Worm (Caenorhabditis elegans) whole organism, L3 larva: ENCODE measurements around the gene F02C12.3.

Experiments used
- R02D3.7 ChIP-seq: fragments of 150-350 bp; optimal IDR thresholded peaks from 2 replicates; lab custom pipeline; 2014; ENCODE audit warnings: missing biosample characterization, missing genetic modification characterization
- aly-2 ChIP-seq: fragments of 150-350 bp; optimal IDR thresholded peaks from 2 replicates; lab custom pipeline; 2014; ENCODE audit warnings: missing biosample characterization, missing genetic modification characterization
- ama-1 ChIP-seq: fragments of 150-350 bp; optimal IDR thresholded peaks from 2 replicates; lab custom pipeline; 2018
- ceh-16 ChIP-seq: sonication (generic microtip); optimal IDR thresholded peaks from 2 replicates; lab custom pipeline; 2017; ENCODE audit warnings: missing biosample characterization, missing genetic modification characterization
- ceh-28 ChIP-seq: fragments of 150-350 bp; optimal IDR thresholded peaks from 2 replicates; lab custom pipeline; 2014; ENCODE audit warnings: missing biosample characterization, missing genetic modification reagents, missing genetic modification characterization
- ceh-9 ChIP-seq: sonication (generic microtip); optimal IDR thresholded peaks from 2 replicates; lab custom pipeline; 2018; ENCODE audit warnings: missing biosample characterization, missing genetic modification characterization
- daf-12 ChIP-seq: fragments of 150-350 bp; optimal IDR thresholded peaks from 2 replicates; lab custom pipeline; 2014; ENCODE audit warnings: missing biosample characterization, missing genetic modification reagents, missing genetic modification characterization
- egl-27 ChIP-seq: sonication (generic microtip); optimal IDR thresholded peaks from 4 replicates; lab custom pipeline; 2017; ENCODE audit warnings: missing biosample characterization, missing genetic modification reagents, missing genetic modification characterization
- egl-5 ChIP-seq: fragments of 150-350 bp; optimal IDR thresholded peaks from 2 replicates; lab custom pipeline; 2017; ENCODE audit warnings: missing biosample characterization, missing genetic modification reagents, missing genetic modification characterization, inconsistent platforms
- elt-2 ChIP-seq: sonication (generic microtip); optimal IDR thresholded peaks from 2 replicates; lab custom pipeline; 2016; ENCODE audit warnings: missing genetic modification reagents, mild to moderate bottlenecking, missing genetic modification characterization, missing compliant biosample characterization
- elt-3 ChIP-seq, 3 experiments: fragments of 150-350 bp in 1 of 3; sonication (generic microtip) in 2 of 3; optimal IDR thresholded peaks; 2 replicates in 2 of 3; 4 replicates in 1 of 3; lab custom pipeline; 2014 to 2017; ENCODE audit warnings: missing biosample characterization in 3 of 3, missing genetic modification characterization in 3 of 3
- fkh-2 ChIP-seq: fragments of 150-350 bp; optimal IDR thresholded peaks from 2 replicates; lab custom pipeline; 2014; ENCODE audit warnings: missing biosample characterization, missing genetic modification reagents, missing genetic modification characterization
- fos-1 ChIP-seq: fragments of 150-350 bp; optimal IDR thresholded peaks from 2 replicates; lab custom pipeline; 2014; ENCODE audit warnings: missing biosample characterization, missing genetic modification characterization
- hmg-11 ChIP-seq: sonication (generic microtip); optimal IDR thresholded peaks from 2 replicates; lab custom pipeline; 2016; ENCODE audit warnings: missing genetic modification characterization, missing compliant biosample characterization
- jun-1 ChIP-seq: fragments of 150-350 bp; optimal IDR thresholded peaks from 2 replicates; lab custom pipeline; 2014; ENCODE audit warnings: missing biosample characterization, missing genetic modification reagents, missing genetic modification characterization
- lin-39 ChIP-seq: fragments of 150-350 bp; optimal IDR thresholded peaks from 2 replicates; lab custom pipeline; 2018; ENCODE audit warnings: missing biosample characterization, missing genetic modification reagents, missing genetic modification characterization
- lsy-12 ChIP-seq: sonication (generic microtip); optimal IDR thresholded peaks from 2 replicates; lab custom pipeline; 2016; ENCODE audit warnings: mild to moderate bottlenecking, missing genetic modification characterization, missing compliant biosample characterization
- mdl-1 ChIP-seq: fragments of 150-350 bp; optimal IDR thresholded peaks from 2 replicates; lab custom pipeline; 2014; ENCODE audit warnings: missing biosample characterization, missing genetic modification characterization
- mml-1 ChIP-seq: fragments of 150-350 bp; sonication (generic microtip); optimal IDR thresholded peaks from 3 replicates; lab custom pipeline; 2014; ENCODE audit warnings: missing biosample characterization, missing genetic modification characterization
- nfya-1 ChIP-seq: sonication (generic microtip); optimal IDR thresholded peaks from 2 replicates; lab custom pipeline; 2017; ENCODE audit warnings: missing genetic modification characterization, mild to moderate bottlenecking, missing compliant biosample characterization, antibody characterized with exemption, moderate library complexity; ENCODE audit not compliant: insufficient read depth
- nhr-11 ChIP-seq: fragments of 150-350 bp; optimal IDR thresholded peaks from 2 replicates; lab custom pipeline; 2014; ENCODE audit warnings: missing biosample characterization, missing genetic modification characterization
- nhr-23 ChIP-seq: fragments of 150-350 bp; optimal IDR thresholded peaks from 2 replicates; lab custom pipeline; 2014; ENCODE audit warnings: missing biosample characterization, missing genetic modification reagents, missing genetic modification characterization
- nhr-237 ChIP-seq: fragments of 150-350 bp; optimal IDR thresholded peaks from 2 replicates; lab custom pipeline; 2014; ENCODE audit warnings: missing biosample characterization, missing genetic modification characterization
- nhr-25 ChIP-seq: sonication (generic microtip); optimal IDR thresholded peaks from 2 replicates; lab custom pipeline; 2017; ENCODE audit warnings: missing biosample characterization, missing genetic modification characterization
- nhr-28 ChIP-seq: fragments of 150-350 bp; optimal IDR thresholded peaks from 2 replicates; lab custom pipeline; 2014; ENCODE audit warnings: missing biosample characterization, missing genetic modification characterization
- nhr-43 ChIP-seq: sonication (generic microtip); optimal IDR thresholded peaks from 2 replicates; lab custom pipeline; 2016; ENCODE audit warnings: mild to moderate bottlenecking, missing genetic modification characterization, missing compliant biosample characterization; ENCODE audit not compliant: poor library complexity, severe bottlenecking
- nhr-67 ChIP-seq: fragments of 150-350 bp; optimal IDR thresholded peaks from 2 replicates; lab custom pipeline; 2014; ENCODE audit warnings: missing biosample characterization, missing genetic modification characterization
- nhr-76 ChIP-seq: fragments of 150-350 bp; sonication (generic microtip); optimal IDR thresholded peaks from 5 replicates; lab custom pipeline; 2014; ENCODE audit warnings: missing biosample characterization, missing genetic modification characterization
- nhr-77 ChIP-seq: fragments of 150-350 bp; optimal IDR thresholded peaks from 2 replicates; lab custom pipeline; 2014; ENCODE audit warnings: missing biosample characterization, missing genetic modification characterization
- pha-4 ChIP-seq: fragments of 150-350 bp; optimal IDR thresholded peaks from 2 replicates; lab custom pipeline; 2014; ENCODE audit warnings: missing biosample characterization, missing genetic modification reagents, missing genetic modification characterization
- pqm-1 ChIP-seq: fragments of 150-350 bp; optimal IDR thresholded peaks from 2 replicates; lab custom pipeline; 2017; ENCODE audit warnings: missing biosample characterization, missing genetic modification characterization, inconsistent platforms
- sea-2 ChIP-seq: fragments of 150-350 bp; sonication (generic microtip); optimal IDR thresholded peaks from 4 replicates; lab custom pipeline; 2014; ENCODE audit warnings: missing biosample characterization, missing genetic modification reagents, missing genetic modification characterization
- snpc-4 ChIP-seq: fragments of 150-350 bp; optimal IDR thresholded peaks from 2 replicates; lab custom pipeline; 2014; ENCODE audit warnings: missing biosample characterization, missing genetic modification characterization
- tbx-2 ChIP-seq: sonication (generic microtip); optimal IDR thresholded peaks from 2 replicates; lab custom pipeline; 2016; ENCODE audit warnings: mild to moderate bottlenecking, missing genetic modification characterization, missing compliant biosample characterization
- unc-62 ChIP-seq: fragments of 150-350 bp; sonication (generic microtip); optimal IDR thresholded peaks from 4 replicates; lab custom pipeline; 2014; ENCODE audit warnings: missing biosample characterization, missing genetic modification reagents, missing genetic modification characterization
- ztf-11 ChIP-seq: fragments of 150-350 bp; optimal IDR thresholded peaks from 2 replicates; lab custom pipeline; 2014; ENCODE audit warnings: missing biosample characterization, missing genetic modification characterization
- ztf-4 ChIP-seq: fragments of 150-350 bp; optimal IDR thresholded peaks from 2 replicates; lab custom pipeline; 2014; ENCODE audit warnings: missing biosample characterization, missing genetic modification characterization

Gene F02C12.3

ce11 chrX:13354672-13355407 lies 41.9 kb upstream of the F02C12.3 start:
- no peak for TF ChIP-seq ceh-9 (tag; lab: Kevin White, UChicago)
- peak; percentile 51 for TF ChIP-seq egl-27 (tag; lab: Kevin White, UChicago)
- TF ChIP-seq nhr-237 (tag; lab: Kevin White, UChicago) = no peak
- TF ChIP-seq nhr-28 (tag; lab: Kevin White, UChicago) = no peak
- peak; percentile 73 for TF ChIP-seq ama-1
- TF ChIP-seq tbx-2 (tag; lab: Kevin White, UChicago) = peak; percentile 17
- TF ChIP-seq nhr-76 (tag; lab: Kevin White, UChicago) = peak; percentile 27
- TF ChIP-seq nhr-23 (tag; lab: Kevin White, UChicago) = peak; percentile 46
- peak; percentile 20 for TF ChIP-seq jun-1 (tag; lab: Kevin White, UChicago)
- no peak for TF ChIP-seq nhr-77
- peak; percentile 39 for TF ChIP-seq nfya-1
- peak; percentile 85 for TF ChIP-seq nhr-11
- peak; percentile 84 for TF ChIP-seq nhr-43 (tag; lab: Kevin White, UChicago)
- peak; percentile 33 for TF ChIP-seq egl-5 (tag; lab: Kevin White, UChicago)
- TF ChIP-seq elt-2 (tag; lab: Kevin White, UChicago) = peak; percentile 73

- TF ChIP-seq elt-3 (tag; optimal IDR thresholded peaks at IDR 0.05; lab: Kevin White, UChicago) = peak in 1 of 3 experiments; percentile 75
- no peak for TF ChIP-seq sea-2 (GFP tag; lab: Kevin White, UChicago)
- peak; percentile 83 for TF ChIP-seq elt-2 (tag; lab: Kevin White, UChicago)
- TF ChIP-seq jun-1 (tag; lab: Kevin White, UChicago) = peak; percentile 87
- TF ChIP-seq fkh-2 (tag; lab: Kevin White, UChicago) = no peak
- no peak for TF ChIP-seq daf-12 (tag; lab: Kevin White, UChicago)
- no peak for TF ChIP-seq hmg-11 (tag; lab: Kevin White, UChicago)
- peak; percentile 45 for TF ChIP-seq R02D3.7 (tag; lab: Kevin White, UChicago)
- TF ChIP-seq nhr-23 (tag; lab: Kevin White, UChicago) = peak; percentile 87
- TF ChIP-seq nfya-1 = peak; percentile 44
- TF ChIP-seq nhr-11 = peak; percentile 45
- TF ChIP-seq tbx-2 (tag; lab: Kevin White, UChicago) = peak; percentile 60
- TF ChIP-seq pqm-1 (tag; lab: Kevin White, UChicago) = peak; percentile 71
- no peak for TF ChIP-seq ceh-9 (tag; lab: Kevin White, UChicago)
- peak; percentile 14 for TF ChIP-seq mml-1 (tag; lab: Kevin White, UChicago)
- no peak for TF ChIP-seq ztf-11
- TF ChIP-seq nhr-25 (tag; lab: Kevin White, UChicago) = peak; percentile 87
- TF ChIP-seq nhr-76 (tag; lab: Kevin White, UChicago) = peak; percentile 43
- TF ChIP-seq unc-62 (GFP tag; lab: Kevin White, UChicago) = peak; percentile 68
- peak; percentile 90 for TF ChIP-seq nhr-43 (tag; lab: Kevin White, UChicago)
- peak; percentile 24 for TF ChIP-seq lsy-12 (tag; lab: Kevin White, UChicago)
- TF ChIP-seq ama-1 = no peak
- TF ChIP-seq egl-27 (tag; lab: Kevin White, UChicago) = peak; percentile 85
- no peak for TF ChIP-seq ceh-28
- TF ChIP-seq pha-4 (tag; lab: Kevin White, UChicago) = peak; percentile 21
- no peak for TF ChIP-seq aly-2 (tag; lab: Kevin White, UChicago)
- no peak for TF ChIP-seq fos-1 (tag; lab: Kevin White, UChicago)
- no peak for TF ChIP-seq ceh-16 (tag; lab: Kevin White, UChicago)
- no peak for TF ChIP-seq lin-39
- TF ChIP-seq ztf-4 (tag; lab: Kevin White, UChicago) = no peak
- TF ChIP-seq nhr-77 = no peak
- TF ChIP-seq mdl-1 (tag; lab: Kevin White, UChicago) = peak; percentile 86
- TF ChIP-seq snpc-4 (tag; lab: Kevin White, UChicago) = no peak
- TF ChIP-seq nhr-67 (tag; lab: Kevin White, UChicago) = no peak
Observed at ce11 chrX:13356469-13356868, 40.3 kb upstream of the F02C12.3 start.

ce11 chrX:13357673-13358072 lies 39.1 kb upstream of the F02C12.3 start:
- TF ChIP-seq nhr-25 (tag; lab: Kevin White, UChicago) (peak; percentile 44), hmg-11 (tag; lab: Kevin White, UChicago) (no peak), nhr-43 (tag; lab: Kevin White, UChicago) (peak; percentile 79), ceh-16 (tag; lab: Kevin White, UChicago) (no peak)
